Fruit fly (Drosophila melanogaster) S2 (cell line): ENCODE measurements around the gene Taf8.

Experiments
- CG8478 ChIP-seq: fragments of >200 bp; optimal IDR thresholded peaks from 2 replicates; lab custom pipeline; 2018
- CTCF ChIP-seq, 2 experiments: fragments of >200 bp; optimal IDR thresholded peaks; 2 replicates each; lab custom pipeline; 2018

DNA sequence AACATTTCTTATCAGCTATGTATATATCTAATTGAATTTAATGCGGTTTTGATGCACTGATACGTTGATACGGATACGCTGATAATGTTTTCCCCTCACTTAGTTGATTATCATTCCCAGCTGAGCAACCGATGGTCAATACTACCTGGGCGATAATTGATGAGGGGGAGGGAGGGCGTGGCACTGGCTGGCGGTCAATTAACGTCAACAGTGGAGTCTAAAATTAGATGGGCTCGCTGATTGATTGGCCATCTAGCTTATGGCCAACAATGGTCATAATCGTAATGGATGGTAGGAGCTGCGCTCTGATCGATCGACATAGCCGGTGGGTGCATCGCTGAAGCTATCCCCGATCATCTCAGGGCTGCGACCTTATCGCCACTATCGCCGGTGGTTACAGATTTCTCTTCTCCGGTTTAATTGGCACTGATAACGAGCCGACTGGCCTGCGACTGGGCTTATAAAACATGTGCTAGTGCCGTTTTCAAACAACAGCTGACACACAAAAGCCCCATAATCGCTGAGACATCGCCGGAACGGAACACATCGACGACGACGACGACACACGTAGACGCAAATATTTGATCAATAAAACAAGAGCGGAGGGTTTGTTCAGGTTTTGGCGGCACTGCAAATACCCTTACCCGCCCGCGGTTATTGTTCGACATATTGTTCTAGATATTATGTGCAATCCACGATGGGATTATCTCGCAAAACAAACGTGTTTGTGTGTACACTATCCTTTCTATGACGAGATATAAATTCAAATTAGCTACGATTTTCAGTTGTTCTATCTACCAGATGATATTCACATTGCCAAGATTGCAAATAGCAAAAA is 18.0 kb upstream of the Taf8 start:
- no peak for TF ChIP-seq CTCF (optimal IDR thresholded peaks at IDR 0.05; lab: Kevin White, UChicago)
- TF ChIP-seq CG8478 (lab: Kevin White, UChicago) = no peak
